Worm (Caenorhabditis elegans) whole organism, late embryonic: ENCODE data around the gene K10H10.5.

Experiments
- C38D4.7 ChIP-seq: fragments of 200-800 bp; sonication (Bioruptor generic); optimal IDR thresholded peaks from 2 replicates; lab custom pipeline; 2018; ENCODE audit warnings: mild to moderate bottlenecking, missing genetic modification characterization, moderate library complexity, missing compliant biosample characterization
- K02D7.2 ChIP-seq: sonication (generic microtip); optimal IDR thresholded peaks from 2 replicates; lab custom pipeline; 2017; ENCODE audit warnings: mild to moderate bottlenecking, missing genetic modification characterization, missing compliant biosample characterization
- ahr-1 ChIP-seq: sonication (generic microtip); optimal IDR thresholded peaks from 2 replicates; lab custom pipeline; 2016; ENCODE audit warnings: missing genetic modification characterization, missing compliant biosample characterization
- ama-1 ChIP-seq: fragments of 150-350 bp; optimal IDR thresholded peaks from 2 replicates; lab custom pipeline; 2014
- ceh-18 ChIP-seq: sonication (generic microtip); optimal IDR thresholded peaks from 2 replicates; lab custom pipeline; 2016; ENCODE audit warnings: missing genetic modification characterization, missing compliant biosample characterization
- ceh-19 ChIP-seq: fragments of 200-800 bp; sonication (Bioruptor generic); optimal IDR thresholded peaks from 2 replicates; lab custom pipeline; 2018; ENCODE audit warnings: mild to moderate bottlenecking, missing genetic modification characterization, missing compliant biosample characterization
- ceh-2 ChIP-seq: sonication (generic microtip); optimal IDR thresholded peaks from 2 replicates; lab custom pipeline; 2016; ENCODE audit warnings: missing genotype, missing genetic modification characterization, missing compliant biosample characterization
- ceh-22 ChIP-seq: sonication (generic microtip); optimal IDR thresholded peaks from 2 replicates; lab custom pipeline; 2017; ENCODE audit warnings: missing biosample characterization, missing genetic modification characterization
- ceh-24 ChIP-seq: sonication (generic microtip); optimal IDR thresholded peaks from 2 replicates; lab custom pipeline; 2016; ENCODE audit warnings: mild to moderate bottlenecking, missing genetic modification characterization, missing compliant biosample characterization
- ceh-30 ChIP-seq: fragments of 150-350 bp; optimal IDR thresholded peaks from 2 replicates; lab custom pipeline; 2014; ENCODE audit warnings: missing biosample characterization, missing genetic modification characterization
- ceh-31 ChIP-seq: sonication (generic microtip); optimal IDR thresholded peaks from 2 replicates; lab custom pipeline; 2016; ENCODE audit warnings: missing genetic modification characterization, missing compliant biosample characterization
- ceh-34 ChIP-seq: sonication (generic microtip); optimal IDR thresholded peaks from 2 replicates; lab custom pipeline; 2016; ENCODE audit warnings: mild to moderate bottlenecking, missing genetic modification characterization, missing compliant biosample characterization
- ceh-45 ChIP-seq: fragments of 200-800 bp; sonication (Bioruptor generic); IDR thresholded peaks from 2 replicates; pipeline ENCODE4 v1.3.6; 2022; ENCODE audit warnings: missing genetic modification reagents, missing genetic modification characterization, missing compliant biosample characterization
- ceh-48 ChIP-seq: sonication (generic microtip); optimal IDR thresholded peaks from 2 replicates; lab custom pipeline; 2016; ENCODE audit warnings: missing genetic modification characterization, inconsistent platforms, missing compliant biosample characterization
- ceh-6 ChIP-seq: fragments of 200-800 bp; sonication (Bioruptor generic); optimal IDR thresholded peaks from 2 replicates; lab custom pipeline; 2018; ENCODE audit warnings: mild to moderate bottlenecking, missing genetic modification characterization, missing compliant biosample characterization
- che-1 ChIP-seq: sonication (generic microtip); optimal IDR thresholded peaks from 2 replicates; lab custom pipeline; 2016; ENCODE audit warnings: mild to moderate bottlenecking, missing genetic modification characterization, missing compliant biosample characterization
- elt-2 ChIP-seq: sonication (generic microtip); optimal IDR thresholded peaks from 2 replicates; lab custom pipeline; 2016; ENCODE audit warnings: missing genetic modification reagents, missing genetic modification characterization, missing compliant biosample characterization
- eyg-1 ChIP-seq: sonication (generic microtip); optimal IDR thresholded peaks from 2 replicates; lab custom pipeline; 2016; ENCODE audit warnings: missing genotype, missing genetic modification characterization, missing compliant biosample characterization
- fax-1 ChIP-seq: sonication (generic microtip); optimal IDR thresholded peaks from 2 replicates; lab custom pipeline; 2016; ENCODE audit warnings: missing genotype, missing genetic modification characterization, missing compliant biosample characterization
- gmeb-2 ChIP-seq: sonication (generic microtip); optimal IDR thresholded peaks from 2 replicates; lab custom pipeline; 2016; ENCODE audit warnings: missing genetic modification characterization, inconsistent platforms, missing compliant biosample characterization
- hlh-13 ChIP-seq: fragments of 200-800 bp; sonication (Bioruptor generic); optimal IDR thresholded peaks from 2 replicates; lab custom pipeline; 2018; ENCODE audit warnings: mild to moderate bottlenecking, missing genetic modification characterization, missing compliant biosample characterization
- lim-6 ChIP-seq: sonication (generic microtip); optimal IDR thresholded peaks from 2 replicates; lab custom pipeline; 2016; ENCODE audit warnings: missing genetic modification characterization, missing compliant biosample characterization
- madf-2 ChIP-seq: sonication (generic microtip); optimal IDR thresholded peaks from 2 replicates; lab custom pipeline; 2017; ENCODE audit warnings: missing genetic modification characterization, missing compliant biosample characterization
- mec-3 ChIP-seq: sonication (generic microtip); optimal IDR thresholded peaks from 2 replicates; lab custom pipeline; 2016; ENCODE audit warnings: borderline replicate concordance, missing genetic modification characterization, missing compliant biosample characterization
- pag-3 ChIP-seq: sonication (generic microtip); optimal IDR thresholded peaks from 2 replicates; lab custom pipeline; 2016; ENCODE audit warnings: missing compliant biosample characterization, missing genetic modification characterization, borderline replicate concordance
- pha-2 ChIP-seq: sonication (generic microtip); optimal IDR thresholded peaks from 2 replicates; lab custom pipeline; 2017; ENCODE audit warnings: mild to moderate bottlenecking, missing genetic modification characterization, missing compliant biosample characterization
- pqm-1 ChIP-seq: sonication (generic microtip); optimal IDR thresholded peaks from 2 replicates; lab custom pipeline; 2016; ENCODE audit warnings: missing genetic modification characterization, missing compliant biosample characterization
- pros-1 ChIP-seq: fragments of 150-350 bp; optimal IDR thresholded peaks from 2 replicates; lab custom pipeline; 2014; ENCODE audit warnings: missing biosample characterization, missing genetic modification reagents, missing genetic modification characterization
- ref-2 ChIP-seq: sonication (generic microtip); optimal IDR thresholded peaks from 2 replicates; lab custom pipeline; 2016; ENCODE audit warnings: missing genetic modification characterization, missing compliant biosample characterization
- rnt-1 ChIP-seq: sonication (generic microtip); optimal IDR thresholded peaks from 2 replicates; lab custom pipeline; 2016; ENCODE audit warnings: missing genetic modification characterization, missing compliant biosample characterization
- sox-4 ChIP-seq: sonication (generic microtip); optimal IDR thresholded peaks from 2 replicates; lab custom pipeline; 2017; ENCODE audit warnings: mild to moderate bottlenecking, missing genetic modification characterization, inconsistent platforms, missing compliant biosample characterization
- syd-9 ChIP-seq: sonication (generic microtip); optimal IDR thresholded peaks from 2 replicates; lab custom pipeline; 2016; ENCODE audit warnings: mild to moderate bottlenecking, missing genetic modification characterization, moderate library complexity, missing compliant biosample characterization
- tbx-2 ChIP-seq: sonication (generic microtip); optimal IDR thresholded peaks from 2 replicates; lab custom pipeline; 2016; ENCODE audit warnings: missing genetic modification characterization, missing compliant biosample characterization
- tbx-7 ChIP-seq: sonication (generic microtip); optimal IDR thresholded peaks from 2 replicates; lab custom pipeline; 2016; ENCODE audit warnings: missing genotype, missing genetic modification characterization, missing compliant biosample characterization
- unc-3 ChIP-seq, 2 experiments: fragments of 200-800 bp in 1 of 2; sonication (Bioruptor generic) in 1 of 2; sonication (generic microtip) in 1 of 2; conservative IDR thresholded peaks in 1 of 2; optimal IDR thresholded peaks in 1 of 2; 2 replicates each; pipeline versions ENCODE4 v1.3.6 to Lab custom; 2016 to 2022; ENCODE audit warnings: missing compliant biosample characterization in 2 of 2, missing genetic modification characterization in 2 of 2, missing genetic modification reagents in 1 of 2
- unc-42 ChIP-seq: sonication (generic microtip); optimal IDR thresholded peaks from 2 replicates; lab custom pipeline; 2016; ENCODE audit warnings: missing genotype, missing genetic modification characterization, missing compliant biosample characterization
- ztf-16 ChIP-seq: sonication (generic microtip); optimal IDR thresholded peaks from 2 replicates; lab custom pipeline; 2017; ENCODE audit warnings: missing genetic modification characterization, missing compliant biosample characterization

Gene K10H10.5

ce11 chrII:14496809-14497208 is 4.7 kb upstream of the K10H10.5 start (continued):
- TF ChIP-seq rnt-1 (peak; percentile 96), ztf-16 (tag; lab: Kevin White, UChicago) (peak; percentile 94), elt-2 (tag; lab: Kevin White, UChicago) (peak; percentile 93), ceh-34 (tag; lab: Kevin White, UChicago) (peak; percentile 86), K02D7.2 (tag; lab: Kevin White, UChicago) (peak; percentile 82), pha-2 (tag; lab: Kevin White, UChicago) (peak; percentile 88), gmeb-2 (tag; lab: Kevin White, UChicago) (peak; percentile 86), ceh-48 (tag; lab: Kevin White, UChicago) (peak; percentile 77), sox-4 (tag; lab: Kevin White, UChicago) (peak; percentile 80), fax-1 (tag; lab: Kevin White, UChicago) (peak; percentile 68), mec-3 (tag; lab: Kevin White, UChicago) (peak; percentile 5), ref-2 (tag; lab: Kevin White, UChicago) (peak; percentile 83), ceh-18 (peak; percentile 83), tbx-2 (tag; lab: Kevin White, UChicago) (peak; percentile 91), unc-3 (GFP tag; conservative IDR thresholded peaks at IDR 0.05; lab: Robert Waterston, UW) (peak; percentile 78), unc-3 (tag; optimal IDR thresholded peaks at IDR 0.05; lab: Kevin White, UChicago) (peak; percentile 80), ahr-1 (peak; percentile 74)

DNA sequence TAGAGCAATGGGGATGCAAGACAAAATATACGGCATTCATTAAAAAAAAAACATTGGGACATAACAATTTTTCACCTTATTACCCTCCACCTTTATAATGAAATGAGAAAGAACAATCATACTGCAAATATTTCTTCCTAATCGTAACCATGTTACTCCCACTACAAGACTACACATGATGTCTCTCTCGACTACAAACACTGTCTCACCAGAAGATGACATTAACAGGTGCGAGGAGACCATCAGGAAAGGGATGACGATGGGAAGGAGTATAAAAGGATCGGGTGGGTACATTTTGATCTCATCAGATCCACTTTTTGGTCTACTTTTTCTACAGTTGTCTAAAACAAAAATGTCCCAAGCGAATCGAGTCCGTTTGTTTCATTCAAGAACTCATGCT is 3.7 kb upstream of the K10H10.5 start, which contains the start of gene dhs-8:
Gene dhs-8, plus strand, starts transcription at position 179 of the 400 bp plus-strand sequence.
- TF ChIP-seq ceh-22 (no peak), ceh-6 (GFP tag; lab: Kevin White, UChicago) (no peak)

ce11 chrII:14500122-14500521 is 1.4 kb upstream of the K10H10.5 start, which contains the start of gene K10H10.4:
Gene K10H10.4, plus strand, starts transcription at chrII:14500422.
- TF ChIP-seq ceh-30, result no peak
- TF ChIP-seq mec-3 (tag; lab: Kevin White, UChicago), result no peak
- TF ChIP-seq pag-3 (tag; lab: Kevin White, UChicago), result no peak
- TF ChIP-seq ceh-24 (tag; lab: Kevin White, UChicago), result no peak
- TF ChIP-seq ceh-34 (tag; lab: Kevin White, UChicago), result no peak
- no peak for TF ChIP-seq ceh-31
- no peak for TF ChIP-seq lim-6
- no peak for TF ChIP-seq madf-2 (tag; lab: Kevin White, UChicago)
- no peak for TF ChIP-seq ceh-2 (tag; lab: Kevin White, UChicago)
- TF ChIP-seq ceh-6 (GFP tag; lab: Kevin White, UChicago), result no peak
- no peak for TF ChIP-seq tbx-2 (tag; lab: Kevin White, UChicago)
- no peak for TF ChIP-seq che-1 (tag; lab: Kevin White, UChicago)
- TF ChIP-seq elt-2 (tag; lab: Kevin White, UChicago), result no peak
- TF ChIP-seq syd-9, result no peak
- TF ChIP-seq ama-1 (lab: Kevin White, UChicago), result no peak
- no peak for TF ChIP-seq C38D4.7 (GFP tag; lab: Kevin White, UChicago)
- no peak for TF ChIP-seq hlh-13 (GFP tag; lab: Kevin White, UChicago)
- TF ChIP-seq sox-4 (tag; lab: Kevin White, UChicago), result no peak
- no peak for TF ChIP-seq ceh-19 (GFP tag; lab: Kevin White, UChicago)
- no peak for TF ChIP-seq ceh-22

DNA sequence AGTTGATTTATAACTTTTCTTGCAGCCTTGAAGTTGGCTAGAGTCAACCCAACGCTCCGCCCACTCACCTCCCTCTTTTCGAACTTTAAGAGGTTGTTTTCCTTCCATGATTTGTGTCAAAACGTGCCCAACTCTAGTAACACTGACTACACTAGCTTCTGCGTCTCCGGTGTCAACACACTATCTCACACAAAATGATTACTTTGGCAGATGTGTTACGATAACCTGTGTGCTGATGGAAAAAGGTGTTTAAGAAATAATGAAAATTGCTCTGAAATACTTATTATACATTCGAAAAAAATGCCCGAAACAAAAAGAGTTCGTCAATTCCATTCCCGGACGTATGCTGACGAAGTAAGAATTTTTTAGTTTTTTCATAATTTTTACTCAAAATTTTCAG is 1.4 kb downstream of the K10H10.5 start, which contains the start of gene K10H10.6:
Gene K10H10.6, plus strand, starts transcription at position 301 of the 400 bp plus-strand sequence.
- TF ChIP-seq K02D7.2 (tag; lab: Kevin White, UChicago) (no peak), fax-1 (tag; lab: Kevin White, UChicago) (no peak), sox-4 (tag; lab: Kevin White, UChicago) (no peak), pros-1 (tag; lab: Kevin White, UChicago) (no peak)

ce11 chrII:14506245-14506644 is 4.7 kb downstream of the K10H10.5 start, which contains the start of gene K10H10.12:
Gene K10H10.12, minus strand, starts transcription at chrII:14506345.
- TF ChIP-seq pqm-1 (tag; lab: Kevin White, UChicago) (no peak), mec-3 (tag; lab: Kevin White, UChicago) (no peak), eyg-1 (no peak), ceh-45 (GFP tag; lab: Robert Waterston, UW) (no peak), unc-42 (no peak), tbx-7 (tag; lab: Kevin White, UChicago) (no peak)
- TF ChIP-seq, all 69 proteins: peak for 0
